Worm (Caenorhabditis elegans): ENCODE results near the gene mob-2.
A peak's percentile ranks its signal among the peaks of the same experiment; 100 is the strongest.

mob-2 gene

ce11 chrX:13165686-13166085 lies 4.2 kb downstream of the mob-2 start:
- TF ChIP-seq unc-130 (GFP tag; optimal IDR thresholded peaks at IDR 0.05) (no peak), mdl-1 (tag; optimal IDR thresholded peaks at IDR 0.05) (peak in 1 of 2 experiments; percentile 66), lin-1 (GFP tag; IDR thresholded peaks at IDR 0.05) (peak; percentile 96), lsy-2 (tag; optimal IDR thresholded peaks at IDR 0.05) (peak in 1 of 2 experiments; percentile 49), nhr-41 (GFP tag; IDR thresholded peaks at IDR 0.05) (no peak), php-3 (GFP tag; IDR thresholded peaks at IDR 0.05) (peak; percentile 92), pqm-1 (tag; optimal IDR thresholded peaks at IDR 0.05) (peak; percentile 100), aha-1 (tag) (peak; percentile 12), hmg-1.1 (GFP tag; IDR thresholded peaks at IDR 0.05) (no peak), T20F7.1 (GFP tag; optimal IDR thresholded peaks at IDR 0.05) (no peak), nhr-77 (tag; optimal IDR thresholded peaks at IDR 0.05) (peak; percentile 80), egl-27 (tag; optimal IDR thresholded peaks at IDR 0.05) (no peak), dmd-6 (GFP tag; IDR thresholded peaks at IDR 0.05) (peak; percentile 84), mep-1 (tag; optimal IDR thresholded peaks at IDR 0.05) (peak; percentile 45), tra-1 (GFP tag; IDR thresholded peaks at IDR 0.05) (peak; percentile 77; the same call in 1 of the 2 replicates), nhr-102 (tag; optimal IDR thresholded peaks at IDR 0.05) (peak; percentile 77), nhr-10 (tag; optimal IDR thresholded peaks at IDR 0.05) (peak; percentile 50), gei-8 (GFP tag; optimal IDR thresholded peaks at IDR 0.05) (no peak), hlh-30 (tag; optimal IDR thresholded peaks at IDR 0.05; ENCODE audit: insufficient read depth) (peak; percentile 5), nhr-48 (tag; optimal IDR thresholded peaks at IDR 0.05) (peak; percentile 63), snpc-1.2 (GFP tag; IDR thresholded peaks at IDR 0.05) (no peak), zip-2 (tag; optimal IDR thresholded peaks at IDR 0.05) (peak; percentile 27), ceh-20 (GFP tag; IDR thresholded peaks at IDR 0.05) (0 out of 2 replicates have a peak, but pooled peaks have one; percentile 18), dve-1 (tag; optimal IDR thresholded peaks at IDR 0.05; ENCODE audit: insufficient read depth) (peak; percentile 97), hlh-11 (tag; optimal IDR thresholded peaks at IDR 0.05) (peak; percentile 85), cey-2 (tag; optimal IDR thresholded peaks at IDR 0.05; ENCODE audit: borderline replicate concordance, insufficient read depth) (peak; percentile 66), nhr-28 (tag; optimal IDR thresholded peaks at IDR 0.05) (peak; percentile 95), jun-1 (tag; optimal IDR thresholded peaks at IDR 0.05) (peak; percentile 35), daf-16 (GFP tag; optimal IDR thresholded peaks at IDR 0.05) (peak in 1 of 2 experiments; percentile 59), daf-16 (tag; optimal IDR thresholded peaks at IDR 0.05) (peak; percentile 98)

- TF ChIP-seq aha-1 (tag) (peak; percentile 67), pha-4 (GFP tag; IDR thresholded peaks at IDR 0.05) (no peak), pha-4 (tag; optimal IDR thresholded peaks at IDR 0.05) (no peak), hlh-11 (tag; optimal IDR thresholded peaks at IDR 0.05) (peak; percentile 73), unc-62 (GFP tag; optimal IDR thresholded peaks at IDR 0.05 in 1 of 2) (peak in 1 of 2 experiments; percentile 92), unc-62 (tag; optimal IDR thresholded peaks at IDR 0.05) (no peak), cey-2 (tag; optimal IDR thresholded peaks at IDR 0.05; ENCODE audit: borderline replicate concordance, insufficient read depth) (no peak), php-3 (GFP tag; IDR thresholded peaks at IDR 0.05) (no peak), nhr-48 (tag; optimal IDR thresholded peaks at IDR 0.05) (peak; percentile 10), mdl-1 (tag; optimal IDR thresholded peaks at IDR 0.05) (peak in 1 of 2 experiments; percentile 77), hlh-30 (tag; optimal IDR thresholded peaks at IDR 0.05; ENCODE audit: insufficient read depth) (peak; percentile 82), mxl-3 (GFP tag; optimal IDR thresholded peaks at IDR 0.05) (peak; percentile 83), nhr-77 (tag; optimal IDR thresholded peaks at IDR 0.05) (no peak), dmd-6 (GFP tag; IDR thresholded peaks at IDR 0.05) (peak; percentile 22), lsy-2 (tag; optimal IDR thresholded peaks at IDR 0.05) (peak in 1 of 2 experiments; percentile 14), dve-1 (tag; optimal IDR thresholded peaks at IDR 0.05; ENCODE audit: insufficient read depth) (peak; percentile 14), mes-2 (tag; optimal IDR thresholded peaks at IDR 0.05; ENCODE audit: poor library complexity, severe bottlenecking) (peak; percentile 3), nhr-28 (tag; optimal IDR thresholded peaks at IDR 0.05) (peak; percentile 56), hmg-1.1 (GFP tag; IDR thresholded peaks at IDR 0.05) (0 out of 2 replicates have a peak, but pooled peaks have one; percentile 28)
These were observed 5.6 kb downstream of the mob-2 start for ce11 chrX:13164301-13164700.

ce11 chrX:13163185-13163584 lies 6.7 kb downstream of the mob-2 start:
- TF ChIP-seq mes-2 (tag; optimal IDR thresholded peaks at IDR 0.05; ENCODE audit: poor library complexity, severe bottlenecking) = no peak
- peak; percentile 11 for TF ChIP-seq hlh-11 (tag; optimal IDR thresholded peaks at IDR 0.05)
- TF ChIP-seq egl-43 (GFP tag; IDR thresholded peaks at IDR 0.05) = no peak
- no peak for TF ChIP-seq mdt-29 (GFP tag; IDR thresholded peaks at IDR 0.05)
- TF ChIP-seq rbr-2 (tag; optimal IDR thresholded peaks at IDR 0.05) = no peak
- TF ChIP-seq daf-16 (GFP tag; optimal IDR thresholded peaks at IDR 0.05) = no peak
- TF ChIP-seq daf-16 (tag; optimal IDR thresholded peaks at IDR 0.05) = peak; percentile 46
- TF ChIP-seq dve-1 (tag; optimal IDR thresholded peaks at IDR 0.05; ENCODE audit: insufficient read depth) = peak; percentile 44
- TF ChIP-seq lin-1 (GFP tag; IDR thresholded peaks at IDR 0.05) = peak; percentile 26; the same call in 1 of the 2 replicates
- TF ChIP-seq dmd-6 (GFP tag; IDR thresholded peaks at IDR 0.05) = peak; percentile 77
- TF ChIP-seq nhr-48 (tag; optimal IDR thresholded peaks at IDR 0.05) = peak; percentile 11
- TF ChIP-seq nhr-6 (tag; optimal IDR thresholded peaks at IDR 0.05) = no peak
- TF ChIP-seq lsy-2 (tag; optimal IDR thresholded peaks at IDR 0.05) = no peak
- TF ChIP-seq unc-62 (GFP tag; optimal IDR thresholded peaks at IDR 0.05 in 1 of 2) = peak in 1 of 2 experiments; percentile 40
- no peak for TF ChIP-seq unc-62 (tag; optimal IDR thresholded peaks at IDR 0.05)
- no peak for TF ChIP-seq mep-1 (tag; optimal IDR thresholded peaks at IDR 0.05)
- TF ChIP-seq lin-15B (tag; optimal IDR thresholded peaks at IDR 0.05) = no peak
- no peak for TF ChIP-seq Y5F2A.4 (GFP tag; optimal IDR thresholded peaks at IDR 0.05)
- TF ChIP-seq pqm-1 (tag; optimal IDR thresholded peaks at IDR 0.05) = peak; percentile 87
- TF ChIP-seq ceh-20 (GFP tag; IDR thresholded peaks at IDR 0.05) = no peak

All from whole organism, L4 larva.